Worm (Caenorhabditis elegans): ENCODE data around the gene T15H9.5.

Gene T15H9.5

ce11 chrII:9600022-9600722 is 11.1 kb downstream of the T15H9.5 start:
- TF ChIP-seq ztf-29 (GFP tag; IDR thresholded peaks at IDR 0.05) (no peak), T22C8.4 (GFP tag; IDR thresholded peaks at IDR 0.05) (no peak), med-1 (GFP tag; optimal IDR thresholded peaks at IDR 0.05; ENCODE audit: insufficient read depth) (no peak), cog-1 (tag; optimal IDR thresholded peaks at IDR 0.05) (no peak), tab-1 (GFP tag; IDR thresholded peaks at IDR 0.05) (no peak), ztf-23 (GFP tag; IDR thresholded peaks at IDR 0.05) (no peak), klf-2 (GFP tag; conservative IDR thresholded peaks at IDR 0.05) (no peak), flt-1 (GFP tag; IDR thresholded peaks at IDR 0.05) (no peak)

DNA sequence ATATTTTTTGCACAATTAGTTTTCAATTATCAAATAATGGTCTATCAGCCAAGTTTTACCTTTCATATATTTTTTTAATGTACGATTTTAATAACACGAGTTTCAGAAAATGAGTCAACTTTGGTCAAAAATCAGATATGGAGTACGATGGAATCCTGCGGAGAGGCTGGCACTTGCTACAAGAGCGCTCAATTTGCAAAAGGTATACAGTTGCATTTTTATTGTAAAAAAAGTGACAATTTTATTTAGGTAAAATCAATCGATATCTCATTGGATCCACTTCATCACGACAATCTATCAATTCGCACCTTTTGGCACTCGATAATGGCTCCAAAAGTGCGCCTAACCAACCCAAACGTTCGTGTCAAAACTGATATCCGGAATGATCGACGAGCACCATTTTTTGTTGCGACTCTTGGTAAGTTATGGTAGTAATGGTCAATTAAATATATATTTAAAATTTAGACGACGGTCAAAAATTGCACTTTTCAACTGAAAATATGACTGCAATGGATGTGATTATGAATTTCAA is 13.7 kb downstream of the T15H9.5 start, which contains the start of gene mrpl-53:
mrpl-53 (plus strand) TSS at position 107 of the 532 bp plus-strand sequence.
- TF ChIP-seq klf-2 (GFP tag; conservative IDR thresholded peaks at IDR 0.05) (no peak), ref-1 (GFP tag; conservative IDR thresholded peaks at IDR 0.05) (no peak), ztf-29 (GFP tag; IDR thresholded peaks at IDR 0.05) (no peak), med-1 (GFP tag; optimal IDR thresholded peaks at IDR 0.05; ENCODE audit: insufficient read depth) (no peak), tab-1 (GFP tag; IDR thresholded peaks at IDR 0.05) (no peak)

DNA sequence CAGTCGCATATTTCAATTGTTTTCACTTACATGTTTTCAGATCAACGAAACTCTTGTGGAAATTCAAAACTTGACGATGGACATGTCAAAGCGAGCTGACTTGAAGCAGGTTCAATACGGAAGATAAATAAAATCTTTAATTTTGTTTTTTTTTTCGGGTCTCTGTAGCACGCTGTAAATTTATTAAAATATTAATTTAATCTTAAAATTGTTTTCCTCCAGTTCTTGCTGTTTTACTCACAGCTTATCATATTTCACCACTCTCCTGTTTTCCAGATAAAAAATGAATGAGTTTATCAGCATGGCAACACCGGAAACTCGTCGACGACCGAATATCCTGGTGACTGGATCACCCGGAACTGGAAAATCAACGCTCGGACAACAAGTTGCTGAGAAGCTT is 14.8 kb downstream of the T15H9.5 start, which contains the start of gene E02H1.6:
E02H1.6 (plus strand) TSS at position 301 of the 400 bp plus-strand sequence.
- no peak for TF ChIP-seq cog-1 (tag; optimal IDR thresholded peaks at IDR 0.05)
- TF ChIP-seq ref-1 (GFP tag; conservative IDR thresholded peaks at IDR 0.05), result no peak
- no peak for TF ChIP-seq ztf-23 (GFP tag; IDR thresholded peaks at IDR 0.05)
- no peak for TF ChIP-seq T22C8.4 (GFP tag; IDR thresholded peaks at IDR 0.05)
- TF ChIP-seq klf-2 (GFP tag; conservative IDR thresholded peaks at IDR 0.05), result no peak

ce11 chrII:9594924-9595323 is 16.3 kb downstream of the T15H9.5 start, which contains the start of gene E02H1.5:
Gene E02H1.5, plus strand, starts transcription at chrII:9595224.
- TF ChIP-seq ztf-29 (GFP tag; IDR thresholded peaks at IDR 0.05) (no peak), flt-1 (GFP tag; IDR thresholded peaks at IDR 0.05) (no peak), med-1 (GFP tag; optimal IDR thresholded peaks at IDR 0.05; ENCODE audit: insufficient read depth) (no peak), ztf-23 (GFP tag; IDR thresholded peaks at IDR 0.05) (no peak), ref-1 (GFP tag; conservative IDR thresholded peaks at IDR 0.05) (no peak), T22C8.4 (GFP tag; IDR thresholded peaks at IDR 0.05) (no peak), cog-1 (tag; optimal IDR thresholded peaks at IDR 0.05) (no peak)

DNA sequence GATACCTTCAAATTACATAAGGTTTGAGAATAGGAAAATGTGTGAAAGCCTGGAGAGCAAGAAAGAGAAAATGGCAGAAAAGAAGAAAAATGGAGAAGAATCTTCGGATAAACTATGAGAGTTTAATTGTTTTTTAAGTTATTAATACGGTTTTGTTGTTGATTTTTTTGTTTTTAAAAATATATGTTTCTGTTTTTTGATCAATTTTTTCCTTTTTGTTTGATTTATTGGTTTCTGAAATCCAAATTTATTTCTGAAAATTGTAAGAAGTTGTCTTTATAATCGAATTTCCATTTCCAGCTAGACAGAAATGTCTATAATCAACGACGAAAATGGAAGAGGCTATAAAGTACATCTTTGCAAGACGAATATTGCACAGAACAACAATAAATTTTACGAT is 18.5 kb downstream of the T15H9.5 start, which contains the start of gene parp-2:
parp-2 (plus strand) TSS at position 301 of the 400 bp plus-strand sequence.
- no peak for TF ChIP-seq T22C8.4 (GFP tag; IDR thresholded peaks at IDR 0.05)
- TF ChIP-seq cog-1 (tag; optimal IDR thresholded peaks at IDR 0.05), result no peak
- TF ChIP-seq klf-2 (GFP tag; conservative IDR thresholded peaks at IDR 0.05), result no peak
- TF ChIP-seq flt-1 (GFP tag; IDR thresholded peaks at IDR 0.05), result no peak
- TF ChIP-seq ztf-23 (GFP tag; IDR thresholded peaks at IDR 0.05), result no peak
- TF ChIP-seq med-1 (GFP tag; optimal IDR thresholded peaks at IDR 0.05; ENCODE audit: insufficient read depth), result no peak
- TF ChIP-seq ref-1 (GFP tag; conservative IDR thresholded peaks at IDR 0.05), result no peak
- TF ChIP-seq ztf-29 (GFP tag; IDR thresholded peaks at IDR 0.05), result no peak
- TF ChIP-seq tab-1 (GFP tag; IDR thresholded peaks at IDR 0.05), result no peak

DNA sequence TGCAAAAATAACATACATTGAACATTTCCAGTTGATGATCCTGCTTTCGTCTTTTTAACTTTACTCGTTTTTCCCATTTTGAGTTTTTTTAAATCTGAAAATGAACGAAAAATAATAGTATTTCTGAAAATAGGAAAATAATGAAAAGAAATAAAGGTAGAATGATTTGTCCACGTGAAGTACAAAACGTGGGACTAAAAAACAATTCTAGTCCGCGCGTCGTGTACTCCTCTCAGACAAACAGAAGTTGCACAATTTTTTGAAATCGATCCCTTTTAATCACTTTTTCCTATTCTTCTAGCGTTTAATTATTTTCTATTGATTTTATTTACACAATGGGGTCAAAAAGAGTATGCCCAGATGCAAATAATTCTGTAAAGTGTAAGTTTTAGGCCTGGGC is 20.2 kb downstream of the T15H9.5 start, which contains the start of the genes E02H1.1 and tag-124:
E02H1.1 (minus strand) TSS at position 94 of the 400 bp plus-strand sequence.
tag-124 (plus strand) TSS at position 222 of the 400 bp plus-strand sequence.
- TF ChIP-seq tab-1 (GFP tag; IDR thresholded peaks at IDR 0.05) (no peak), ref-1 (GFP tag; conservative IDR thresholded peaks at IDR 0.05) (no peak), klf-2 (GFP tag; conservative IDR thresholded peaks at IDR 0.05) (no peak), med-1 (GFP tag; optimal IDR thresholded peaks at IDR 0.05; ENCODE audit: insufficient read depth) (no peak), flt-1 (GFP tag; IDR thresholded peaks at IDR 0.05) (peak; percentile 62), cog-1 (tag; optimal IDR thresholded peaks at IDR 0.05) (peak; percentile 7), ztf-23 (GFP tag; IDR thresholded peaks at IDR 0.05) (peak; percentile 52; the same call in 1 of the 2 replicates)

- TF ChIP-seq ztf-29 (GFP tag; IDR thresholded peaks at IDR 0.05) (no peak), T22C8.4 (GFP tag; IDR thresholded peaks at IDR 0.05) (no peak), cog-1 (tag; optimal IDR thresholded peaks at IDR 0.05) (no peak), tab-1 (GFP tag; IDR thresholded peaks at IDR 0.05) (no peak), flt-1 (GFP tag; IDR thresholded peaks at IDR 0.05) (no peak), klf-2 (GFP tag; conservative IDR thresholded peaks at IDR 0.05) (no peak), med-1 (GFP tag; optimal IDR thresholded peaks at IDR 0.05; ENCODE audit: insufficient read depth) (no peak), ref-1 (GFP tag; conservative IDR thresholded peaks at IDR 0.05) (no peak)
These were observed 21.6 kb downstream of the T15H9.5 start, which contains the start of gene eral-1 for ce11 chrII:9589667-9590066. Gene eral-1, minus strand, starts transcription at chrII:9589767.

ce11 chrII:9586734-9587209 is 24.5 kb downstream of the T15H9.5 start, which contains the start of gene ugt-58:
Gene ugt-58, minus strand, starts transcription at chrII:9586784.
- TF ChIP-seq ztf-29 (GFP tag; IDR thresholded peaks at IDR 0.05) (no peak), klf-2 (GFP tag; conservative IDR thresholded peaks at IDR 0.05) (no peak), med-1 (GFP tag; optimal IDR thresholded peaks at IDR 0.05; ENCODE audit: insufficient read depth) (no peak), T22C8.4 (GFP tag; IDR thresholded peaks at IDR 0.05) (no peak), cog-1 (tag; optimal IDR thresholded peaks at IDR 0.05) (no peak), ztf-23 (GFP tag; IDR thresholded peaks at IDR 0.05) (no peak), ref-1 (GFP tag; conservative IDR thresholded peaks at IDR 0.05) (no peak), tab-1 (GFP tag; IDR thresholded peaks at IDR 0.05) (no peak), flt-1 (GFP tag; IDR thresholded peaks at IDR 0.05) (no peak)

- TF ChIP-seq ref-1 (GFP tag; conservative IDR thresholded peaks at IDR 0.05) (no peak), cog-1 (tag; optimal IDR thresholded peaks at IDR 0.05) (no peak), T22C8.4 (GFP tag; IDR thresholded peaks at IDR 0.05) (no peak), flt-1 (GFP tag; IDR thresholded peaks at IDR 0.05) (no peak), tab-1 (GFP tag; IDR thresholded peaks at IDR 0.05) (no peak), med-1 (GFP tag; optimal IDR thresholded peaks at IDR 0.05; ENCODE audit: insufficient read depth) (no peak), ztf-23 (GFP tag; IDR thresholded peaks at IDR 0.05) (no peak), klf-2 (GFP tag; conservative IDR thresholded peaks at IDR 0.05) (no peak), ztf-29 (GFP tag; IDR thresholded peaks at IDR 0.05) (no peak)
These were observed 27.8 kb downstream of the T15H9.5 start, which contains the start of gene wee-1.1 for ce11 chrII:9583461-9583860. Gene wee-1.1, minus strand, starts transcription at chrII:9583561.

All from whole organism, midembryonic.